Worm (Caenorhabditis elegans) whole organism, young adult: Measurements from ENCODE around the gene T04F3.5.

ENCODE experiments used
- C17E4.6 ChIP-seq: fragments of 200-800 bp; sonication (Bioruptor generic); IDR thresholded peaks from 2 replicates; pipeline ENCODE4 v1.3.6; 2022; ENCODE audit warnings: missing genetic modification reagents, missing genetic modification characterization, missing compliant biosample characterization
- ama-1 ChIP-seq, 3 experiments: fragments of 150-350 bp in 1 of 3; sonication (generic microtip) in 2 of 3; optimal IDR thresholded peaks; 2 replicates each; lab custom pipeline; 2014 to 2018; ENCODE audit warnings: missing biosample characterization in 2 of 3, missing genetic modification characterization in 2 of 3, missing genetic modification reagents in 2 of 3
- aptf-3 ChIP-seq: fragments of 200-800 bp; sonication (Bioruptor generic); IDR thresholded peaks from 2 replicates; pipeline ENCODE4 v1.3.6; 2022; ENCODE audit warnings: missing genetic modification characterization, missing compliant biosample characterization
- chd-7 ChIP-seq: sonication (generic microtip); optimal IDR thresholded peaks from 2 replicates; lab custom pipeline; 2016; ENCODE audit warnings: mild to moderate bottlenecking, missing genetic modification characterization, moderate library complexity, missing compliant biosample characterization
- dpff-1 ChIP-seq: sonication (generic microtip); optimal IDR thresholded peaks from 2 replicates; lab custom pipeline; 2017; ENCODE audit warnings: mild to moderate bottlenecking, missing genetic modification characterization, missing compliant biosample characterization
- him-1 ChIP-seq: sonication (generic microtip); optimal IDR thresholded peaks from 2 replicates; lab custom pipeline; 2016; ENCODE audit warnings: missing genotype, missing genetic modification reagents, missing genetic modification characterization, missing compliant biosample characterization
- lsl-1 ChIP-seq: fragments of 200-800 bp; sonication (Bioruptor generic); optimal IDR thresholded peaks from 2 replicates; lab custom pipeline; 2018; ENCODE audit warnings: mild to moderate bottlenecking, missing genetic modification characterization, moderate library complexity, missing compliant biosample characterization
- madf-10 ChIP-seq: sonication (generic microtip); optimal IDR thresholded peaks from 2 replicates; lab custom pipeline; 2016; ENCODE audit warnings: mild to moderate bottlenecking, missing genetic modification characterization, missing compliant biosample characterization
- pha-4 ChIP-seq: fragments of 150-350 bp; sonication (generic microtip); optimal IDR thresholded peaks from 2 replicates; lab custom pipeline; 2014; ENCODE audit warnings: missing biosample characterization, missing genetic modification reagents, missing genetic modification characterization
- repo-1 ChIP-seq: sonication (generic microtip); optimal IDR thresholded peaks from 2 replicates; lab custom pipeline; 2017; ENCODE audit warnings: mild to moderate bottlenecking, missing genetic modification characterization, missing compliant biosample characterization
- sea-2 ChIP-seq: fragments of 200-800 bp; sonication (Bioruptor generic); IDR thresholded peaks from 2 replicates; pipeline ENCODE4 v1.3.6; 2022; ENCODE audit warnings: missing genetic modification characterization, missing compliant biosample characterization
- tlf-1 ChIP-seq: fragments of 200-800 bp; sonication (Bioruptor generic); optimal IDR thresholded peaks from 2 replicates; lab custom pipeline; 2018; ENCODE audit warnings: mild to moderate bottlenecking, missing genetic modification characterization, missing compliant biosample characterization
- zfh-2 ChIP-seq: fragments of 200-800 bp; sonication (Bioruptor generic); conservative IDR thresholded peaks from 2 replicates; pipeline ENCODE4 v1.3.6; 2022; ENCODE audit warnings: missing genetic modification reagents, missing genetic modification characterization, missing compliant biosample characterization

- TF ChIP-seq ama-1 (optimal IDR thresholded peaks at IDR 0.05; lab: Kevin White, UChicago) (no peak), ama-1 (GFP tag; optimal IDR thresholded peaks at IDR 0.05; lab: Kevin White, UChicago) (no peak), lsl-1 (GFP tag; lab: Kevin White, UChicago) (no peak), zfh-2 (GFP tag; lab: Robert Waterston, UW) (no peak), sea-2 (GFP tag; lab: Robert Waterston, UW) (no peak), madf-10 (tag; lab: Kevin White, UChicago) (no peak), him-1 (tag; lab: Kevin White, UChicago) (no peak), C17E4.6 (GFP tag; lab: Robert Waterston, UW) (no peak), aptf-3 (GFP tag; lab: Robert Waterston, UW) (no peak), tlf-1 (GFP tag; lab: Kevin White, UChicago) (no peak), chd-7 (tag; lab: Kevin White, UChicago) (no peak), dpff-1 (tag; lab: Kevin White, UChicago) (no peak), pha-4 (tag; lab: Kevin White, UChicago) (no peak), repo-1 (tag; lab: Kevin White, UChicago) (no peak)
Measured at ce11 chrV:11797272-11797855, 36.9 kb downstream of the T04F3.5 start.
